Worm (Caenorhabditis elegans) whole organism, L4/young adult: ENCODE results near the gene ric-7.

Experiments used
- W03F9.2 ChIP-seq: fragments of 150-350 bp; optimal IDR thresholded peaks from 2 replicates; lab custom pipeline; 2014; ENCODE audit warnings: missing biosample characterization, missing genetic modification characterization
- dao-5 ChIP-seq: sonication (generic microtip); optimal IDR thresholded peaks from 2 replicates; lab custom pipeline; 2016; ENCODE audit warnings: missing genotype, missing genetic modification characterization, moderate library complexity, missing compliant biosample characterization
- him-1 ChIP-seq: sonication (generic microtip); optimal IDR thresholded peaks from 2 replicates; lab custom pipeline; 2016; ENCODE audit warnings: missing genotype, missing genetic modification reagents, missing genetic modification characterization, missing compliant biosample characterization

ce11 chrV:13954056-13954455, 51.7 kb downstream of the ric-7 start, which contains the start of gene swt-6:
- TF ChIP-seq him-1 (no peak), dao-5 (tag; lab: Kevin White, UChicago) (no peak), W03F9.2 (tag; lab: Kevin White, UChicago) (no peak)
